Fruit fly (Drosophila melanogaster) whole organism, embryonic: ENCODE measurements around the gene Jhbp3.

ENCODE experiments used
- CG10431 ChIP-seq: fragments of 200-800 bp; sonication (Bioruptor generic); optimal IDR thresholded peaks from 3 replicates; lab custom pipeline; 2018; ENCODE audit warnings: missing biosample characterization, mild to moderate bottlenecking, missing genetic modification characterization
- CG10462 ChIP-seq: fragments of 200-800 bp; sonication (Bioruptor generic); optimal IDR thresholded peaks from 2 replicates; lab custom pipeline; 2016; ENCODE audit warnings: missing biosample characterization, missing genetic modification characterization
- CG11398 ChIP-seq: fragments of 200-800 bp; sonication (Bioruptor generic); optimal IDR thresholded peaks from 2 replicates; lab custom pipeline; 2016; ENCODE audit warnings: missing biosample characterization, missing genetic modification characterization
- CG11456 ChIP-seq: fragments of 200-800 bp; sonication (Bioruptor generic); IDR thresholded peaks from 3 replicates; pipeline ENCODE4 v1.3.6; 2022; ENCODE audit warnings: missing biosample characterization, missing genetic modification characterization
- CG12219 ChIP-seq: fragments of 200-800 bp; sonication (Bioruptor generic); optimal IDR thresholded peaks from 3 replicates; lab custom pipeline; 2018; ENCODE audit warnings: missing biosample characterization, mild to moderate bottlenecking, missing genetic modification characterization
- CG13624 ChIP-seq: fragments of 200-800 bp; sonication (Bioruptor generic); optimal IDR thresholded peaks from 2 replicates; lab custom pipeline; 2016; ENCODE audit warnings: missing biosample characterization, missing genetic modification characterization
- CG13894 ChIP-seq: fragments of 200-800 bp; sonication (Bioruptor generic); optimal IDR thresholded peaks from 3 replicates; lab custom pipeline; 2018; ENCODE audit warnings: missing biosample characterization, mild to moderate bottlenecking, missing genetic modification characterization, moderate library complexity
- CG14014 ChIP-seq: fragments of 200-800 bp; sonication (Bioruptor generic); IDR thresholded peaks from 2 replicates; pipeline ENCODE4 v1.3.6; 2022; ENCODE audit warnings: missing biosample characterization, missing genetic modification characterization
- CG14710 ChIP-seq: fragments of 200-800 bp; sonication (Bioruptor generic); optimal IDR thresholded peaks from 3 replicates; lab custom pipeline; 2019; ENCODE audit warnings: missing biosample characterization, mild to moderate bottlenecking, missing genetic modification characterization, moderate library complexity
- CG14965 ChIP-seq: fragments of 200-800 bp; sonication (Bioruptor generic); optimal IDR thresholded peaks from 2 replicates; lab custom pipeline; 2016; ENCODE audit warnings: missing biosample characterization, missing genetic modification characterization, borderline replicate concordance
- CG16779 ChIP-seq: fragments of 200-800 bp; sonication (Bioruptor generic); IDR thresholded peaks from 2 replicates; pipeline ENCODE4 v1.3.6; 2022; ENCODE audit warnings: missing biosample characterization, missing genetic modification characterization
- CG17912 ChIP-seq: fragments of 200-800 bp; sonication (Bioruptor generic); optimal IDR thresholded peaks from 2 replicates; lab custom pipeline; 2018; ENCODE audit warnings: missing biosample characterization, mild to moderate bottlenecking, missing genetic modification characterization
- CG1792 ChIP-seq: fragments of 200-800 bp; sonication (Bioruptor generic); optimal IDR thresholded peaks from 2 replicates; lab custom pipeline; 2016; ENCODE audit warnings: missing biosample characterization, missing genetic modification characterization
- CG18764 ChIP-seq: fragments of 200-800 bp; sonication (Bioruptor generic); optimal IDR thresholded peaks from 3 replicates; lab custom pipeline; 2016; ENCODE audit warnings: missing biosample characterization, missing genetic modification characterization
- CG33557 ChIP-seq: fragments of 200-800 bp; sonication (Bioruptor generic); optimal IDR thresholded peaks from 2 replicates; lab custom pipeline; 2019; ENCODE audit warnings: missing biosample characterization, mild to moderate bottlenecking, missing genetic modification characterization, moderate library complexity
- CG3838 ChIP-seq: fragments of 200-800 bp; sonication (Bioruptor generic); optimal IDR thresholded peaks from 3 replicates; lab custom pipeline; 2016; ENCODE audit warnings: missing biosample characterization, missing genetic modification characterization
- CG42726 ChIP-seq: fragments of 200-800 bp; sonication (Bioruptor generic); IDR thresholded peaks from 2 replicates; pipeline ENCODE4 v1.3.6; 2022; ENCODE audit warnings: missing biosample characterization, missing genetic modification characterization; ENCODE audit not compliant: partially characterized antibody
- CG4404 ChIP-seq: fragments of 200-800 bp; sonication (Bioruptor generic); IDR thresholded peaks from 2 replicates; pipeline ENCODE4 v1.3.6; 2022; ENCODE audit warnings: missing biosample characterization, missing genetic modification characterization
- CG7357 ChIP-seq: fragments of 200-800 bp; sonication (Bioruptor generic); IDR thresholded peaks from 3 replicates; pipeline ENCODE4 v1.3.6; 2022; ENCODE audit warnings: missing biosample characterization, missing genetic modification characterization
- CG7745 ChIP-seq: fragments of 200-800 bp; sonication (Bioruptor generic); optimal IDR thresholded peaks from 2 replicates; lab custom pipeline; 2018; ENCODE audit warnings: missing biosample characterization, mild to moderate bottlenecking, missing genetic modification characterization, moderate library complexity
- CG8924 ChIP-seq: fragments of 200-800 bp; optimal IDR thresholded peaks from 3 replicates; lab custom pipeline; 2019; ENCODE audit warnings: missing biosample characterization, mild to moderate bottlenecking, missing genetic modification characterization, moderate library complexity
- CG9609 ChIP-seq: fragments of 200-800 bp; sonication (Bioruptor generic); optimal IDR thresholded peaks from 3 replicates; lab custom pipeline; 2016; ENCODE audit warnings: missing biosample characterization, missing genetic modification characterization
- Chrac-16 ChIP-seq: fragments of 200-800 bp; sonication (Bioruptor generic); optimal IDR thresholded peaks from 3 replicates; lab custom pipeline; 2016; ENCODE audit warnings: missing biosample characterization, missing genetic modification characterization
- D19A ChIP-seq: fragments of 200-800 bp; optimal IDR thresholded peaks from 3 replicates; lab custom pipeline; 2019; ENCODE audit warnings: missing biosample characterization, mild to moderate bottlenecking, missing genetic modification characterization, moderate library complexity
- Elba2 ChIP-seq: fragments of 200-800 bp; sonication (Bioruptor generic); optimal IDR thresholded peaks from 3 replicates; lab custom pipeline; 2016; ENCODE audit warnings: missing biosample characterization, missing genetic modification characterization
- NC2α ChIP-seq: fragments of 200-800 bp; sonication (Bioruptor generic); optimal IDR thresholded peaks from 2 replicates; lab custom pipeline; 2016; ENCODE audit warnings: missing biosample characterization, missing genetic modification characterization
- Ravus ChIP-seq: fragments of 200-800 bp; sonication (Bioruptor generic); IDR thresholded peaks from 2 replicates; pipeline ENCODE4 v1.3.6; 2022; ENCODE audit warnings: missing biosample characterization, missing genetic modification characterization
- Vsx1 ChIP-seq: fragments of 200-800 bp; sonication (Bioruptor generic); optimal IDR thresholded peaks from 2 replicates; lab custom pipeline; 2017; ENCODE audit warnings: missing biosample characterization, mild to moderate bottlenecking, missing genetic modification characterization, missing genetic modification reagents
- ase ChIP-seq: fragments of 200-800 bp; sonication (Bioruptor generic); IDR thresholded peaks from 3 replicates; pipeline ENCODE4 v1.3.6; 2022; ENCODE audit warnings: missing biosample characterization, missing genetic modification characterization
- caup ChIP-seq: fragments of 200-800 bp; sonication (Bioruptor generic); optimal IDR thresholded peaks from 3 replicates; lab custom pipeline; 2017; ENCODE audit warnings: missing biosample characterization, mild to moderate bottlenecking, missing genetic modification characterization, moderate library complexity; ENCODE audit not compliant: severe bottlenecking
- ci ChIP-seq: fragments of 200-800 bp; sonication (Bioruptor generic); IDR thresholded peaks from 3 replicates; pipeline ENCODE4 v1.3.6; 2022; ENCODE audit warnings: missing biosample characterization, missing genetic modification characterization
- dmrt11E ChIP-seq: fragments of 200-800 bp; sonication (Bioruptor generic); optimal IDR thresholded peaks from 3 replicates; lab custom pipeline; 2018; ENCODE audit warnings: missing biosample characterization, mild to moderate bottlenecking, missing genetic modification characterization, moderate library complexity
- gro ChIP-seq: fragments of 200-800 bp; sonication (Bioruptor generic); optimal IDR thresholded peaks from 2 replicates; lab custom pipeline; 2016; ENCODE audit warnings: missing biosample characterization, missing genetic modification characterization
- hbn ChIP-seq: fragments of 200-800 bp; sonication (Bioruptor generic); IDR thresholded peaks from 2 replicates; pipeline ENCODE4 v1.3.6; 2022; ENCODE audit warnings: missing biosample characterization, missing genetic modification characterization; ENCODE audit not compliant: partially characterized antibody
- ind ChIP-seq: fragments of 200-800 bp; sonication (Bioruptor generic); optimal IDR thresholded peaks from 3 replicates; lab custom pipeline; 2016; ENCODE audit warnings: missing biosample characterization, missing genetic modification characterization
- jigr1 ChIP-seq: fragments of 200-800 bp; sonication (Bioruptor generic); IDR thresholded peaks from 3 replicates; pipeline ENCODE4 v1.3.6; 2022; ENCODE audit warnings: missing biosample characterization, missing genetic modification characterization
- ken ChIP-seq: fragments of 200-800 bp; sonication (Bioruptor generic); IDR thresholded peaks from 3 replicates; pipeline ENCODE4 v1.3.6; 2022; ENCODE audit warnings: missing biosample characterization, missing genetic modification characterization
- kni ChIP-seq: fragments of 200-800 bp; sonication (Bioruptor generic); optimal IDR thresholded peaks from 3 replicates; lab custom pipeline; 2017; ENCODE audit warnings: mild to moderate bottlenecking, missing biosample characterization, missing genetic modification reagents, missing genetic modification characterization
- lov ChIP-seq, 2 experiments: fragments of 200-800 bp in 1 of 2; fragments of >200 bp in 1 of 2; sonication (Bioruptor generic) in 1 of 2; IDR thresholded peaks in 1 of 2; optimal IDR thresholded peaks in 1 of 2; 2 replicates in 1 of 2; 3 replicates in 1 of 2; pipeline versions ENCODE4 v1.3.6 to Lab custom; 2017 to 2022; ENCODE audit warnings: missing biosample characterization in 1 of 2, missing genetic modification characterization in 1 of 2
- maf-S ChIP-seq: fragments of 200-800 bp; sonication (Bioruptor generic); optimal IDR thresholded peaks from 2 replicates; lab custom pipeline; 2016; ENCODE audit warnings: missing biosample characterization, missing genetic modification characterization
- nerfin-1 ChIP-seq: fragments of 200-800 bp; sonication (Bioruptor generic); optimal IDR thresholded peaks from 3 replicates; lab custom pipeline; 2019; ENCODE audit warnings: missing biosample characterization, mild to moderate bottlenecking, missing genetic modification characterization, moderate library complexity
- nmo ChIP-seq: fragments of 200-800 bp; sonication (Bioruptor generic); optimal IDR thresholded peaks from 2 replicates; lab custom pipeline; 2018; ENCODE audit warnings: missing biosample characterization, mild to moderate bottlenecking, missing genetic modification characterization, moderate library complexity
- onecut ChIP-seq: fragments of 200-800 bp; sonication (Bioruptor generic); IDR thresholded peaks from 2 replicates; pipeline ENCODE4 v1.3.6; 2022; ENCODE audit warnings: missing biosample characterization, missing genetic modification characterization
- org-1 ChIP-seq: fragments of 200-800 bp; sonication (Bioruptor generic); optimal IDR thresholded peaks from 2 replicates; lab custom pipeline; 2017; ENCODE audit warnings: missing biosample characterization, missing genetic modification characterization
- rib ChIP-seq: fragments of 200-800 bp; sonication (Bioruptor generic); IDR thresholded peaks from 2 replicates; pipeline ENCODE4 v1.3.6; 2022; ENCODE audit warnings: missing biosample characterization, missing genetic modification characterization
- schlank ChIP-seq: fragments of 200-800 bp; sonication (Bioruptor generic); optimal IDR thresholded peaks from 2 replicates; lab custom pipeline; 2018; ENCODE audit warnings: missing biosample characterization, mild to moderate bottlenecking, missing genetic modification characterization
- twi ChIP-seq: fragments of 200-800 bp; optimal IDR thresholded peaks from 2 replicates; lab custom pipeline; 2019; ENCODE audit warnings: missing biosample characterization, mild to moderate bottlenecking, missing genetic modification characterization, moderate library complexity
- unpg ChIP-seq: fragments of 200-800 bp; sonication (Bioruptor generic); optimal IDR thresholded peaks from 3 replicates; lab custom pipeline; 2018; ENCODE audit warnings: missing biosample characterization, mild to moderate bottlenecking, missing genetic modification characterization, moderate library complexity
- wdn ChIP-seq: fragments of 200-800 bp; sonication (Bioruptor generic); IDR thresholded peaks from 2 replicates; pipeline ENCODE4 v1.3.6; 2022; ENCODE audit warnings: missing biosample characterization, missing genetic modification characterization
- yki ChIP-seq: fragments of >200 bp; optimal IDR thresholded peaks from 3 replicates; lab custom pipeline; 2018

Gene Jhbp3

DNA sequence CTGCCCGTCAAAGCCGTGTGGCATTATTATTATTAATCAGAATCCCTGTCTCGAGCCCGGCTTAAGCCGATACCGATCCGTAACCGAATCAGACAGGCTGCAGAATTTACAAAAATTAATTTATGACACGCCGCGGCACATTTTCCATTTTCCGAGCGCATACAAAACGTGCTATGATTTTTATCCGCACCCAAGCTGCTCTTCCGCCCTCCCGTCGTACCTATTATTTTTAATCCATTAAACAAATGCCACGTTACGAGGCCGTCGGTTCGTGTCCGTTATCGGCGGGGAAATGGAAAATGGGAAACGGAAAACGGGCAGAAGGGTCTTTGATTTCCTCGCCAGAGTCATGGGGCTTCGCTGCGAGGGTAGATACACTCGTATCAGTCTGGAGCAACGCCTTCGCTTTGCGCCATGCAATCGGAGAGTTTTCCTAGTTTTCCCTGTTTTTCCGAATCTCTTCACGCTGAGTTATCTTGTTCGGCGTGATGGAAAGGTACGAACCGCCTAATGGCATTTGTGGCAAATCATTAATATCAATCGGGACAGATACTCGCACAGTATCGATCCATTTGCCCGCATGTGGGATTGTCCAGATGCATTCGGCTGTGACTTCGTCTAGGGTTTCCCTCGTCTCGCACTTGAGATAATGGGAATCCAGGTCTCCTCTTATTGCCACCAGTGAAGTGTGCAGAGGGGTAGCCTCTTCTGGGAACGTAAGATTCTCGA is 25.2 kb upstream of the Jhbp3 start:
- TF ChIP-seq org-1 (GFP tag; lab: Kevin White, UChicago) (no peak), ken (no peak), nmo (GFP tag; lab: Kevin White, UChicago) (no peak), Ravus (GFP tag; lab: Robert Waterston, UW) (no peak), kni (GFP tag; lab: Kevin White, UChicago) (peak; percentile 90), CG13624 (GFP tag; lab: Kevin White, UChicago) (no peak), CG10431 (GFP tag; lab: Kevin White, UChicago) (no peak), NC2α (GFP tag; lab: Kevin White, UChicago) (no peak), CG18764 (GFP tag; lab: Kevin White, UChicago) (no peak), gro (GFP tag; lab: Kevin White, UChicago) (no peak), CG10462 (GFP tag; lab: Kevin White, UChicago) (no peak), ind (GFP tag; lab: Kevin White, UChicago) (no peak), yki (lab: Kevin White, UChicago) (no peak), CG14014 (GFP tag; lab: Robert Waterston, UW) (no peak), ase (no peak), twi (tag; lab: Kevin White, UChicago) (peak; percentile 44), CG33557 (GFP tag; lab: Kevin White, UChicago) (no peak), CG4404 (GFP tag; lab: Robert Waterston, UW) (no peak), Vsx1 (GFP tag; lab: Kevin White, UChicago) (no peak), ci (GFP tag; lab: Robert Waterston, UW) (0 out of 3 replicates have a peak, but pooled peaks have one; percentile 6), rib (no peak), caup (no peak), CG14710 (tag; lab: Kevin White, UChicago) (no peak), schlank (tag; lab: Kevin White, UChicago) (no peak), CG12219 (GFP tag; lab: Kevin White, UChicago) (no peak), CG9609 (GFP tag; lab: Kevin White, UChicago) (no peak), CG42726 (no peak), CG3838 (GFP tag; lab: Kevin White, UChicago) (no peak), Chrac-16 (GFP tag; lab: Kevin White, UChicago) (no peak), CG7745 (peak; percentile 42), maf-S (GFP tag; lab: Kevin White, UChicago) (no peak), onecut (GFP tag; lab: Robert Waterston, UW) (peak; percentile 61), CG1792 (GFP tag; lab: Kevin White, UChicago) (no peak), CG13894 (tag; lab: Kevin White, UChicago) (peak; percentile 34), CG14965 (GFP tag; lab: Kevin White, UChicago) (no peak), unpg (GFP tag; lab: Kevin White, UChicago) (no peak), CG17912 (no peak), CG11456 (no peak), CG16779 (no peak), wdn (GFP tag; lab: Robert Waterston, UW) (no peak), D19A (peak; percentile 46), lov (optimal IDR thresholded peaks at IDR 0.05; lab: Kevin White, UChicago) (no peak), lov (GFP tag; IDR thresholded peaks at IDR 0.05; lab: Robert Waterston, UW) (no peak), hbn (GFP tag; lab: Robert Waterston, UW) (no peak), jigr1 (GFP tag; lab: Robert Waterston, UW) (no peak), CG7357 (GFP tag; lab: Robert Waterston, UW) (no peak), nerfin-1 (tag; lab: Kevin White, UChicago) (peak; percentile 24), CG8924 (tag; lab: Kevin White, UChicago) (peak; percentile 21), dmrt11E (tag; lab: Kevin White, UChicago) (no peak), CG11398 (GFP tag; lab: Kevin White, UChicago) (no peak), Elba2 (no peak)
